Worm (Caenorhabditis elegans): ENCODE data around the gene Y45F3A.4.

Y45F3A.4 gene

DNA sequence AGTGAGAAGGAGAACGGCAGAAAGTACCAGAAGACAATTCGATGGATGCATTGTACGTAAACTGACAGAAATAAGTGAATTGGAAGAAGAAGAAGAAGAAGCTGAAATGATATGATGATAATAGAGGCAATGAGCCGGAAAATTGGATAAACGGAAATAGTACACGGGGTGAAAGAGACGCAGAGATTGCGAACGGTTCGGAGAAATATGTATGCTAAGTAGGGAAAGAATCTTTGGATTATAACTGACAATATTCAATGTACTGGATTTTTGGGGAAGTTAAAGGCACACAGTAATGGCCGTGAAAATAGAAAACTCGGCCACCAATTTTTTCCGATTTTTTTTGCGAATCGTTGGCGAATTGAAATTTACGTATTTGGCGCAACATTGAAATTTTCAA is at the start of gene Y45F3A.4:
Gene Y45F3A.4 (minus strand): TSS at position 101 of the 400 bp plus-strand sequence.
- TF ChIP-seq unc-62 (GFP tag; optimal IDR thresholded peaks at IDR 0.05) = no peak

ce11 chrIII:10624564-10624963 is 49.3 kb upstream of the Y45F3A.4 start:
- no peak for TF ChIP-seq unc-62 (GFP tag; optimal IDR thresholded peaks at IDR 0.05)

- TF ChIP-seq unc-62 (GFP tag; optimal IDR thresholded peaks at IDR 0.05) = no peak
Measured at ce11 chrIII:10621208-10621607, 46.0 kb upstream of the Y45F3A.4 start, which contains the start of the genes lron-10 and hpr-9. lron-10 (minus strand) TSS chrIII:10621369. hpr-9 (plus strand) TSS chrIII:10621551.

ce11 chrIII:10615166-10615565 is 39.9 kb upstream of the Y45F3A.4 start, which contains the start of gene mrpl-22:
mrpl-22 (plus strand) TSS chrIII:10615466.
- TF ChIP-seq unc-62 (GFP tag; optimal IDR thresholded peaks at IDR 0.05) = no peak

DNA sequence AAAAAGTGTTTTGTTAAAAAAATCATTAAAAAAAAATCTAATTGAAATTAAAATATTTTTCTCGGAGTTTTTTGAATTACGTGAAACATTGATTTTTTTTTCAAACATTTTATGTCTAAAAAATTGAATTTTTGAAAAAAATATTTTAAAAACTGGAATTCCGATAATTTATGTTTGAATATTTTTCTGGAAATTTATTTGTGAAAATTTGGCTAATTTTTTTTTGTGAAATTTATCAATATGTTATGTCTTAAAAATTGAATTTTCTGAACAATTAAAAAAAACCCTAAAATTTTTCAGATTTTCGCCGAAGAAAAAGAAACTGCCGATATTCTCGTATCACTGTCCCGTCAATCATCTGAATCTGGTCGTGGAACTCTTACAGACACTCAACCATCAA is 37.1 kb upstream of the Y45F3A.4 start, which contains the start of gene Y39A1A.24:
Gene Y39A1A.24 (plus strand): TSS at position 301 of the 400 bp plus-strand sequence.
- no peak for TF ChIP-seq unc-62 (GFP tag; optimal IDR thresholded peaks at IDR 0.05)

DNA sequence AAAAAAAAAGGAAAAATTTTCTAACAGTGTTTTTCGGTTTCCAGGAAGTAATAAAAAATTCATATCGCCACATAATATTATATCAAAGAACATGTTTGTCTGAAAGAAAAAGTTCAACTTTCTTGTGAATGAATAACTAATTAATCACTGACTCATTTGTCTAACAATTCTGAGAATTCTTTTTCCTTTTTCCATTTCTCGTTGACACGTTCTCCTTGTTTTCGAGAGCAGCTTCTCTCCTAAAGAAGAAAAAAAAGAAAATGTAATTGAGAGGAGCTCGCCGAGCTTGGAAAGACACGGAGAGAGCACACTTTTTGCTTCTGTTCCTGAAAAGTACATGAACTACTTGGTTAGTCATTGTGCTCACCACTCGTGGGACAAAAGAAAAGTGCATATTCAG is 32.9 kb upstream of the Y45F3A.4 start:
- TF ChIP-seq unc-62 (GFP tag; optimal IDR thresholded peaks at IDR 0.05) = no peak

DNA sequence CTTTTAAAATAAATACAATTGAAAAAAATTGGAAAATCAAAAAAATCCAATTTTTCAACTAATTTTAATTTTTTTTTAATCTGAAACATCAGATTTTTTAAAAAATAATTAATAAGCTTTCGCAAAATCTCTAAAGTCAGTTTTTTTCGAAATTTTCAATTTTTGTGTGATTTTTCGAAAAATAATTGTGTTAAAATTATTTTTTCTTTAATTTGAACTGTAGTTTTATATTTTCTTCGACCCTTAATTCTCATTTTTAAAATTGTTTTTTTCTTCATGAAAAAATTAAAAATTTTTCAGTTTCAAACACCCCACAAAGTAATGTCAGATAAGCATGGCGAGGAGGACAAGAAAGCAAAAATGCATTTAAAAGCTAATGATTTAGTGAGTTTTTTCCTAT is 29.8 kb upstream of the Y45F3A.4 start, which contains the start of gene rabx-5:
Gene rabx-5 (plus strand): TSS at position 301 of the 400 bp plus-strand sequence.
- TF ChIP-seq unc-62 (GFP tag; optimal IDR thresholded peaks at IDR 0.05) = no peak

- TF ChIP-seq unc-62 (GFP tag; optimal IDR thresholded peaks at IDR 0.05) = no peak
Measured at ce11 chrIII:10604325-10604724, 29.1 kb upstream of the Y45F3A.4 start.

DNA sequence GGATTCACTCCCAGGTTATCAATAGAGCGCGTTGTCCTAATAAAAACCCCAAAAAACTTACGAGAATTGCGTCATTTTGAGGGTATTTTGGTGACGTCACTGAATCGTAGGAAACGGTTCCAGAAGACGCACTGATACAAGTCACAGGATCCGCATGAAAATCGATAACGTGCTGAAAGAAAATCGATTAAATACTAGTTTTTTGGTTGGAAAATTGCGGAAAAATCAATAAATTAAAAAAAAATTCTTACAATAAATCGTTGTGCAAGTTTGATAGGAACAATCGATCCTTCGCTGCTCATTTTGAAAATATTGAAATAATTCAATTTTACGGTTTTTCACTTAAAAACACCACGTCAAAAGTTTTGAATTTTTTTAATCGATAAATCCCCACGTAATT is 28.0 kb upstream of the Y45F3A.4 start, which contains the start of gene Y39A1A.2:
Gene Y39A1A.2 (minus strand): TSS at position 319 of the 400 bp plus-strand sequence.
- TF ChIP-seq unc-62 (GFP tag; optimal IDR thresholded peaks at IDR 0.05) = no peak

- no peak for TF ChIP-seq unc-62 (GFP tag; optimal IDR thresholded peaks at IDR 0.05)
Measured at ce11 chrIII:10600894-10601293, 25.7 kb upstream of the Y45F3A.4 start.

ce11 chrIII:10600138-10600626 is 25.0 kb upstream of the Y45F3A.4 start, which contains the start of gene epg-6:
epg-6 (minus strand) TSS chrIII:10600188.
- no peak for TF ChIP-seq unc-62 (GFP tag; optimal IDR thresholded peaks at IDR 0.05)

- no peak for TF ChIP-seq unc-62 (GFP tag; optimal IDR thresholded peaks at IDR 0.05)
Measured at ce11 chrIII:10599699-10600098, 24.5 kb upstream of the Y45F3A.4 start.

ce11 chrIII:10596387-10596786 is 21.2 kb upstream of the Y45F3A.4 start, which contains the start of gene Y39A1A.3:
Y39A1A.3 (minus strand) TSS chrIII:10596487.
- TF ChIP-seq unc-62 (GFP tag; optimal IDR thresholded peaks at IDR 0.05) = no peak

ce11 chrIII:10595066-10595465 is 19.8 kb upstream of the Y45F3A.4 start, which contains the start of gene Y45F3A.9:
Y45F3A.9 (minus strand) TSS chrIII:10595166.
- no peak for TF ChIP-seq unc-62 (GFP tag; optimal IDR thresholded peaks at IDR 0.05)

- no peak for TF ChIP-seq unc-62 (GFP tag; optimal IDR thresholded peaks at IDR 0.05)
Measured at ce11 chrIII:10592729-10593128, 17.5 kb upstream of the Y45F3A.4 start, which contains the start of gene Y45F3A.8. Y45F3A.8 (minus strand) TSS chrIII:10592829.

DNA sequence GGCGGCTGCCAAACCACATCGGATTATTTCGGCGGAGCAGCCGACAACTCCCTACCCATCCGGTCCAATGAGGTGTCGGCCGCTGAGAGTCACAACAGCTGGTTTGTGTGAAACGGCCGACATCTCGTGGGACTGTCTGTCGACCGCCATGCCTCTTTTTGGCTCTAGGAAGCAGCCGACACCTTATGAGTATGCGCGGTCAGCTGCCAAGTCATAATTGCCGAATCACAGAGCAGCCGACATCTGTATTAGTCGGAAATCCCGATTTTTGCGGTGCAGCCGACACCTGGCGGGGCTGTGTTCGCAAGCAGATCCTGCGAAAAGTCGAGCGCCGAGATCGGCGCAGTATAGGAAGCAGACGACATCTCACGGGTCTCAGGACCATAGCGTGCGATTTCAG is 16.9 kb upstream of the Y45F3A.4 start:
- no peak for TF ChIP-seq unc-62 (GFP tag; optimal IDR thresholded peaks at IDR 0.05)

DNA sequence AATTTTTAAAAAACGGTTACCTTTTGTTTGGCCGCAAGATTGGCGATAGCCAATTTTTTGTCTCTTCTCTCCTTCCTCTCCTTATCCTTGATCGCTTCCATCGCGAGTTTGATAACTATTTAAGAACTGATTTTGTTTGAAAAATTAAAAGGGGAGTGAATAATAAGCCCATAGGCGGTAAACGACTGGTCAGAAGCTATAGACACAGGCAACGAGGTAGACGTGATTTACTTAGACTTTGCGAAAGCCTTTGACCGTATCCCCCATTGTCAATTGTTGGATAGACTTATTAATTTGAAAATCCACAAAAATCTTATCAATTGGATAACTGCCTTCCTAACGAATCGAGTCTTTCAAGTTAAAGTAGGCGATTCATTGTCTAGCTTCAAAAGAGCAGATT is 11.0 kb upstream of the Y45F3A.4 start, which contains the start of gene Y45F3A.5:
Gene Y45F3A.5 (minus strand): TSS at position 101 of the 400 bp plus-strand sequence.
- TF ChIP-seq unc-62 (GFP tag; optimal IDR thresholded peaks at IDR 0.05) = no peak
